Fruit fly (Drosophila melanogaster) whole organism, embryonic: Measurements from ENCODE around the gene CG11843.
A peak's percentile ranks its signal among the peaks of the same experiment; 100 is the strongest.

Experiments used
- CG4360 ChIP-seq: fragments of 200-800 bp; sonication (Bioruptor generic); IDR thresholded peaks from 2 replicates; pipeline ENCODE4 v1.3.6; 2022; ENCODE audit warnings: missing biosample characterization, missing genetic modification characterization
- CG6272 ChIP-seq: fragments of 200-800 bp; sonication (Bioruptor generic); IDR thresholded peaks from 2 replicates; pipeline ENCODE4 v1.3.6; 2022; ENCODE audit warnings: missing biosample characterization, missing genetic modification characterization
- Dfd ChIP-seq, 2 experiments: fragments of >200 bp; optimal IDR thresholded peaks; 2 replicates each; lab custom pipeline; 2017; ENCODE audit warnings: missing biosample characterization in 2 of 2, missing genetic modification characterization in 2 of 2
- Dll ChIP-seq: fragments of 200-800 bp; sonication (Bioruptor generic); IDR thresholded peaks from 4 replicates; pipeline ENCODE4 v1.3.6; 2022; ENCODE audit warnings: missing biosample characterization, missing genetic modification characterization; ENCODE audit not compliant: partially characterized antibody
- Drgx ChIP-seq: fragments of 200-800 bp; sonication (Bioruptor generic); IDR thresholded peaks from 2 replicates; pipeline ENCODE4 v1.3.6; 2022; ENCODE audit warnings: missing biosample characterization, missing genetic modification characterization
- Ets65A ChIP-seq: fragments of 200-800 bp; sonication (Bioruptor generic); peaks from one replicate; lab custom pipeline; 2016; ENCODE audit warnings: missing biosample characterization, missing genetic modification characterization
- Gsc ChIP-seq: fragments of 200-800 bp; sonication (Bioruptor generic); IDR thresholded peaks from 2 replicates; pipeline ENCODE4 v1.3.6; 2022; ENCODE audit warnings: missing biosample characterization, missing genetic modification characterization
- Med ChIP-seq: fragments of 200-800 bp; sonication (Bioruptor generic); peaks from one replicate; lab custom pipeline; 2016; ENCODE audit warnings: missing biosample characterization, missing genetic modification characterization, mild to moderate bottlenecking, inconsistent platforms, moderate library complexity
- NfI ChIP-seq: fragments of 200-800 bp; sonication (Bioruptor generic); optimal IDR thresholded peaks from 3 replicates; lab custom pipeline; 2018; ENCODE audit warnings: missing biosample characterization, mild to moderate bottlenecking, missing genetic modification characterization, moderate library complexity
- bsh ChIP-seq, 2 experiments: fragments of 200-800 bp; sonication (Bioruptor generic); optimal IDR thresholded peaks; 2 replicates each; lab custom pipeline; 2017 to 2018; ENCODE audit warnings: mild to moderate bottlenecking in 2 of 2, missing biosample characterization in 2 of 2, missing genetic modification characterization in 2 of 2, moderate library complexity in 1 of 2
- lbe ChIP-seq: fragments of 200-800 bp; sonication (Bioruptor generic); optimal IDR thresholded peaks from 2 replicates; lab custom pipeline; 2016; ENCODE audit warnings: missing biosample characterization, mild to moderate bottlenecking, missing genetic modification characterization
- rib ChIP-seq: fragments of 200-800 bp; sonication (Bioruptor generic); IDR thresholded peaks from 2 replicates; pipeline ENCODE4 v1.3.6; 2022; ENCODE audit warnings: missing biosample characterization, missing genetic modification characterization
- slou ChIP-seq: fragments of 200-800 bp; sonication (Bioruptor generic); optimal IDR thresholded peaks from 3 replicates; lab custom pipeline; 2016; ENCODE audit warnings: missing biosample characterization, missing genetic modification characterization

CG11843 gene

DNA sequence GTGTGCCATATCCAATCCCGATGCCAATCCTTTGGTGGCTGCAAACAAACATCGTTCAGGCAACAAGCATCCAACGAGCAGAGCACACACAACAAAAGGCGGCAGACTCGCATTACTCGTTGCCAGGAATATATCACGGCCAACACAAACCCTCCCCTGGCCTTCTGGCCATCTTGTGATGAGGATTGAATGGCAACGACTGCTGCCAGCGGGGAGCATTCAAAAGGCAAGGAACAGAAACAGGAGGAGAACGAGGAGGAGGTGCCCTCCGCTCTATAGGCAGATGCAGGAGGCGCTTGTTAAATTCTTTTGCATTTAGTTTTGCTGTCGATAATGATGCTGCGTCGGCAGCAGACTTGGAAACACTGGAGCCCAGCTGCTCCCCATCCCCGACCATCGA, 41.4 kb downstream of the CG11843 start:
- no peak for TF ChIP-seq CG6272 (GFP tag; lab: Robert Waterston, UW)
- peak; percentile 54 for TF ChIP-seq Ets65A
- no peak for TF ChIP-seq Gsc (GFP tag; lab: Robert Waterston, UW)

dm6 chr3R:29096009-29096443, 41.9 kb downstream of the CG11843 start:
- peak; percentile 56 for TF ChIP-seq lbe (GFP tag; lab: Kevin White, UChicago)
- 0 out of 2 replicates have a peak, but pooled peaks have one; percentile 10 for TF ChIP-seq Drgx
- TF ChIP-seq slou, result no peak
- TF ChIP-seq bsh (GFP tag; optimal IDR thresholded peaks at IDR 0.05; lab: Kevin White, UChicago), result peak in 1 of 2 experiments; percentile 49
- no peak for TF ChIP-seq rib (GFP tag; lab: Robert Waterston, UW)
- TF ChIP-seq, all 482 proteins: peak for 3

dm6 chr3R:29098022-29098421, 43.9 kb downstream of the CG11843 start:
- peak; percentile 60 for TF ChIP-seq Med (GFP tag; lab: Kevin White, UChicago)
- TF ChIP-seq Dll (GFP tag; lab: Robert Waterston, UW), result no peak
- TF ChIP-seq, all 482 proteins: peak for 1

dm6 chr3R:29103227-29103626, 49.1 kb downstream of the CG11843 start:
- peak in 1 of 2 experiments; percentile 66 for TF ChIP-seq Dfd (GFP tag; optimal IDR thresholded peaks at IDR 0.05; lab: Kevin White, UChicago)
- TF ChIP-seq CG4360 (GFP tag; lab: Robert Waterston, UW), result 0 out of 2 replicates have a peak, but pooled peaks have one; percentile 35
- no peak for TF ChIP-seq NfI (GFP tag; lab: Kevin White, UChicago)
